Fruit fly (Drosophila melanogaster) Kc167 (cell line): Measurements from ENCODE around the gene Sfxn2.

Source experiments
- Myc ChIP-seq: fragments of >200 bp; optimal IDR thresholded peaks from 2 replicates; lab custom pipeline; 2017; ENCODE audit warnings: missing external identifiers
- Sin3A ChIP-seq: fragments of >200 bp; optimal IDR thresholded peaks from 2 replicates; lab custom pipeline; 2018; ENCODE audit warnings: missing external identifiers
- h ChIP-seq: fragments of >200 bp; optimal IDR thresholded peaks from 3 replicates; lab custom pipeline; 2018; ENCODE audit warnings: missing external identifiers
- insv ChIP-seq: fragments of >200 bp; optimal IDR thresholded peaks from 3 replicates; lab custom pipeline; 2018; ENCODE audit warnings: missing external identifiers
- psq ChIP-seq: fragments of >200 bp; optimal IDR thresholded peaks from 2 replicates; lab custom pipeline; 2017; ENCODE audit warnings: missing external identifiers
- ttk ChIP-seq: sonication (Bioruptor generic); optimal IDR thresholded peaks from 2 replicates; lab custom pipeline; 2017; ENCODE audit warnings: missing external identifiers

The Sfxn2 gene

DNA sequence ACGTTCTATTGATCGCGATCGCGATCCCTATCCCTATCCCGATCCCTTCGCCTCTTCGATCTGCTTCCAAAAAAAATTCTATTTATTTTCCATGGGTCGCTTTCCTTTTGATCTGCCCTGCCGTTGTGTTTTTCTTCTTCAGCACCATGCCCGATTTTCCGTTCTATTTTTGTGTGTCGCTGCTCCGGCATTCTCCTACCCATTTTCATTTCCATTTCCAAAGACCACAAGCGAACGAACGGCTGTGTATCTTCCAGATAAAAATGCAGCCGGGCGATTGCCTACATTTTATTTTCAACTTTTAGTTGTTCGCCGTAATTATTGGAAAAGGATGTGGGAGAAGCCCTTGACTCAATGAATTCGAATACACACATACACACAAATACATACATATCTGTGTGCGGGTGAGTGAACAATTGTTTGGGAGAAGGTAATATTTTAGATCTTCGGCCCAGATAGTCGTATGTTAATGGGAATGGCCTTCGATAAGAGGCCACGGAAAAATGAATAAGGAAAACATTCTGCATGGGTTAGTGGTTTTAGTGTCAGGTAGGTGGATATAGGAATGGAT, 19.4 kb upstream of the Sfxn2 start:
- TF ChIP-seq Myc (lab: Kevin White, UChicago): no peak
- no peak for TF ChIP-seq Sin3A
- no peak for TF ChIP-seq insv (lab: Kevin White, UChicago)
- no peak for TF ChIP-seq psq (lab: Kevin White, UChicago)
- TF ChIP-seq h (lab: Kevin White, UChicago): no peak
- no peak for TF ChIP-seq ttk

- TF ChIP-seq Sin3A (no peak), psq (lab: Kevin White, UChicago) (no peak), h (lab: Kevin White, UChicago) (no peak), insv (lab: Kevin White, UChicago) (no peak), Myc (lab: Kevin White, UChicago) (no peak), ttk (no peak)
Observed at dm6 chr3L:19044589-19045298, 18.2 kb upstream of the Sfxn2 start.

DNA sequence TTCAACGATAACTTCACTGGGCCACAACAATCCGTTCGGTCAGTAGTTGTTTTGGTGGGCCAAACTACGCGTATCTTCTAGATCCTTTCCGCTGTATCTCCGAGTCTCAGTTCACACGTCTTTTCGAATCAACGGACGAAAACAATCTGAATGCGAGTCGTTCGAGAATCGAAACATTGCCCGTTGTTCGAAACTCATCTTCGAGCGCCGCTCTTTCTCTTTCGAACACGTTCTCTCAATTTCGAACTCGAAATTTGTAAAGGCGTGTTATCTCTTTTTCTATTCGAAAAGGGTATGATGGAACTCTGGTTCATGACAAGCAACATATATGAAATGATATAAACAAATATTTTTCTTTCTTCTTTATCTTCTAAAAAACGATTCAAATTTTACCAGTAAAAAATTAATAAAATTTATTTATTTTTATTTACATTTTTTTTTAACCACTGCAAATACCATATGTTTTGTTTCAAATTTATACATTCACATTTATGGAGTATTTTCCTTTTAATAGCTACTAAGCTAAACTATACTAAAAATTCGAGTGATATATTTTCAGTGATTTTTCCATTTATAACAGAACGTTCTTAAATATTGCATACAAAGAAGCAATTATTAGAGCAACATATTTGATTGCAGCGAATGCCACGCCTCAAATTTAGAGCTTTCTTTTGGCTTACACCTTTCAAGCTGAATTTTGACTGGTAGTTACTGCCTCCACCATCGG, 17.5 kb upstream of the Sfxn2 start, which contains the start of gene nkd:
TSS of gene nkd (minus strand) at position 151 of the 727 bp plus-strand sequence.
- no peak for TF ChIP-seq ttk
- no peak for TF ChIP-seq insv (lab: Kevin White, UChicago)
- TF ChIP-seq psq (lab: Kevin White, UChicago): no peak
- TF ChIP-seq Sin3A: no peak

- TF ChIP-seq insv (lab: Kevin White, UChicago): no peak
- TF ChIP-seq Myc (lab: Kevin White, UChicago): no peak
- no peak for TF ChIP-seq ttk
- no peak for TF ChIP-seq psq (lab: Kevin White, UChicago)
- no peak for TF ChIP-seq Sin3A
- no peak for TF ChIP-seq h (lab: Kevin White, UChicago)
Observed at dm6 chr3L:19046389-19047042, 16.4 kb upstream of the Sfxn2 start.

DNA sequence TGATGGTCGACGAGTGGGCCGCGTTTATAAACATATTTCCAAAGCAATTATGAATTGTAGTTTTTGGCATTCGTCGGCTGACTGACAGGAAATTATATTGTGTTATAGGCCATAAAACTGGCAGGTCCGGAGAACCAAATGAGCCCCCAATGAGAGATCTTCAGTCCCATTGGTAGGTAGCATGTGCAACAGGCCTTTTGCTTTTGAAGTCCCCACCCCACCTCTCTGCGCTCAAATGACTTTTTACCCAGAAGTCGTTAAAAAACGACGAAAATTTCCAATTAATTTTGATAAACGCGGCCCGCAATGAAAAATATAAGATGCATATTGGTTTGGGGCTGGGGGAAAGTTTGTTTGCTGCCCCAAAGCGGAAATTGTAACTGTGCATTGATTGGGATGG, 14.7 kb upstream of the Sfxn2 start:
- TF ChIP-seq insv (lab: Kevin White, UChicago) (no peak), Myc (lab: Kevin White, UChicago) (no peak), psq (lab: Kevin White, UChicago) (no peak), h (lab: Kevin White, UChicago) (no peak), Sin3A (no peak), ttk (no peak)

- TF ChIP-seq ttk: no peak
- TF ChIP-seq Sin3A: no peak
- TF ChIP-seq Myc (lab: Kevin White, UChicago): no peak
- TF ChIP-seq psq (lab: Kevin White, UChicago): no peak
- TF ChIP-seq h (lab: Kevin White, UChicago): no peak
- no peak for TF ChIP-seq insv (lab: Kevin White, UChicago)
Observed at dm6 chr3L:19048761-19049160, 14.2 kb upstream of the Sfxn2 start.

DNA sequence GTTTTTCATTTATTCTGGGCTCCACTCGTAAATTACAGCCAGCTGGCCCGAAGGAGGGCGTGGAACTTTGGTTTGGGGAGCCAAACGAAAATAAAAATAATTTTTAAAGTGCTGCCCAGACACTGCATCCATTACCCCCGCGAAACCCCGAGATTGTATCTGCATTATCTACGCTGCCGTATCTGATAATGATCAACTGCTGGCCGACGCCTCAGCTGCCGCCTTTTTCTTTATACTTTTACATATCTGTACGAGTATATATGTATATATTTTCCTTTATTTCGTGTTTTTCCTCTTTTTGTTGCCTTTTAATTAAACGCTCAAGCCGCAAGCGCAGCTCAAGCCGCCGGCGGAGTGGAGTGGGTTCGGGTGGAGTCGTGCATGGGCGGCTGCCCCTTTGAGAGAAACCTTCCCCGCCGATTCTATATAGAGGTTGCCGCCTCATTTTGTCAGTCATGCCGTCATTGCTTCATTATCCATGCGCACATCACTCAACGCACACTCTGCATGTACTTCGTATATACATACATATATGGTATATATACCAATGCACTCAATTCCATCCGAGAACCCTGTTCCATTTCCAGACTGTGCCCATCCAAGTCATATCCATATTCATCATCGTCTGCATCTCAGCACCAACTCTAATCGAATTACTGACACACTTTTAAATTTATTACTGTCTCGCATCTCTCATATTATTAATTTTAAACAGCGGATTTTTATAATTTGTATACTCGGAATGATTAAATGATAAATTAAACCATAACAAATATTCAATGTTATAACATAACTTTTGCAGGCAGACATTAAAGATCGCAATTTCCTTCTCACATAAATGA, 13.1 kb upstream of the Sfxn2 start:
- no peak for TF ChIP-seq ttk
- TF ChIP-seq Myc (lab: Kevin White, UChicago): no peak
- no peak for TF ChIP-seq Sin3A
- TF ChIP-seq psq (lab: Kevin White, UChicago): no peak
- TF ChIP-seq h (lab: Kevin White, UChicago): no peak
- TF ChIP-seq insv (lab: Kevin White, UChicago): no peak

- no peak for TF ChIP-seq Sin3A
- no peak for TF ChIP-seq insv (lab: Kevin White, UChicago)
- no peak for TF ChIP-seq psq (lab: Kevin White, UChicago)
- no peak for TF ChIP-seq ttk
- TF ChIP-seq h (lab: Kevin White, UChicago): no peak
- TF ChIP-seq Myc (lab: Kevin White, UChicago): no peak
Observed at dm6 chr3L:19051926-19052325, 11.0 kb upstream of the Sfxn2 start, which contains the start of gene Acp76A. TSS of gene Acp76A (minus strand) at chr3L:19052026.

DNA sequence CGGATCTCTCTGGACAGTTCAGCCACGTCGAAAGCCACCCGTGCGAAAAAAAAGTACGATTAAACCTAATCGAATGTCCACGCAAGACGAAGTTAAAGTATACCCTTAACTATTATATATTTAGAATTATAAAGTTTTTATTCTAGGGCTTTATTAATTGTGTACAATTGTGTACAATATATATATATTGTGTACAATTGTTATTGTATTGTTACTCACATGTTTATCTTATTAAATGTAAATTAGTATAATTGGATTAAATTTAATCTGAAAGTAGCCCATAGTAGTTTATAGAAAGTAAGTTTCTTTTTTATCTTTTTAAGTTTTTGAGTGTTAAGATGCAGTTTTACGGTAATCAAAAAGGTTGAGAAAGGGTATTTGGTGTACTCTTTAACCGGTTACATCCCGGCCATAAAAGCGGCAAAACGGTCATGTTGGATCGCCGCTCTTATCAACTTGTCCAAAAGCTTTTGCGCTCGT, 9.6 kb upstream of the Sfxn2 start, which contains the start of gene CG43407:
TSS of gene CG43407 (minus strand) at position 51 of the 480 bp plus-strand sequence.
- TF ChIP-seq ttk (no peak), insv (lab: Kevin White, UChicago) (no peak), Sin3A (no peak), psq (lab: Kevin White, UChicago) (no peak), Myc (lab: Kevin White, UChicago) (no peak), h (lab: Kevin White, UChicago) (no peak)

DNA sequence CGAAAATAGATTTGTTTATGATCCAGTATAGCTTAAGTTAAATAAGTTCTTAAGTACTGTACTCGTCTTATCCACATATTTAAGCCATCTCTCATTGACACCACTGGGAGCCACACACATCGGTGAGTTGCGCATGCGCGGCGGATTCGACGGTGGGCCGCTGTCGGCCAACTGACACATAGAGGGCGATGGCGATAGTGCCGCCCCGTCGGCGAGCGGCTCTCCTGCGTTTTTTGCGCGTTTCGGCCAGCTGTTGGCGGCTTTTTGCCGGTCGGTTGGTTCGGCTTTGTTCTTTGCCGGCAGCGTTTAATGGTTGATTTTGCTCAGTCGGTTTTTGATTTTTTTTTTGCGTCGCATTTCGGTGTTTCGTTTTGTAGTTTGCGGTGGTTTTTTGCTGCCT, 8.7 kb upstream of the Sfxn2 start:
- TF ChIP-seq psq (lab: Kevin White, UChicago) (no peak), h (lab: Kevin White, UChicago) (no peak), ttk (no peak), Sin3A (no peak), Myc (lab: Kevin White, UChicago) (no peak), insv (lab: Kevin White, UChicago) (no peak)

DNA sequence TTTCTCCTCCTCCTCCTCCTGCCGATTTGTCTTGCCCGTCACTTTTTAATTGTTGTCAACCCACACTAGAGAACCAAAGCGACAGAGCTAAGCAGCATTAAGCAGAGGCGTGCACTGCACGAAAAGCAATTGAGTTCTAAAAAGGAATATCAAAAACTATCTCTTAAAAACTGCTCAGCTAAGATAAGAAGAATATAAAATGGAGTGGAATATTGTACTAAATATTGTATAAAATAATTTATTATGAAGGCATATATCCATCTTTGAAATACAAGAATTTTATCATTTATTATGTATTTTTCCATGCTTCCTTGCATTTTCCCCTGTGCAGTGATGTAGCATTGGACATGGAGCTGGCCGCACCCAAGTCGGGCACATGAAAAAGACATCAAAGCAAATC, 7.9 kb upstream of the Sfxn2 start:
- TF ChIP-seq Myc (lab: Kevin White, UChicago) (no peak), psq (lab: Kevin White, UChicago) (no peak), Sin3A (no peak), insv (lab: Kevin White, UChicago) (no peak), ttk (no peak)
